Fruit fly (Drosophila melanogaster) whole organism, prepupa: Measurements from ENCODE around the gene Ugalt.

Source experiments
- CG34406 ChIP-seq: fragments of 200-800 bp; sonication (Bioruptor generic); optimal IDR thresholded peaks from 3 replicates; lab custom pipeline; 2016; ENCODE audit warnings: missing biosample characterization, missing genetic modification characterization
- CG6276 ChIP-seq: fragments of 200-800 bp; sonication (Bioruptor generic); optimal IDR thresholded peaks from 2 replicates; lab custom pipeline; 2017; ENCODE audit warnings: missing biosample characterization, mild to moderate bottlenecking, missing genetic modification characterization
- CG6808 ChIP-seq: fragments of 200-800 bp; sonication (Bioruptor generic); optimal IDR thresholded peaks from 3 replicates; lab custom pipeline; 2017; ENCODE audit warnings: missing biosample characterization, missing genetic modification characterization, mild to moderate bottlenecking, moderate library complexity, missing genetic modification reagents
- Eip78C ChIP-seq: fragments of 200-800 bp; sonication (Bioruptor generic); peaks from one replicate; lab custom pipeline; 2016; ENCODE audit warnings: missing biosample characterization, missing genetic modification characterization
- Hr38 ChIP-seq: sonication (Bioruptor generic); optimal IDR thresholded peaks from 2 replicates; lab custom pipeline; 2016; ENCODE audit warnings: missing biosample characterization, missing genetic modification characterization
- Smox ChIP-seq: fragments of 200-800 bp; sonication (Bioruptor generic); optimal IDR thresholded peaks from 3 replicates; lab custom pipeline; 2016; ENCODE audit warnings: missing biosample characterization, missing genetic modification characterization
- Sox14 ChIP-seq: fragments of 200-800 bp; sonication (Bioruptor generic); optimal IDR thresholded peaks from 3 replicates; lab custom pipeline; 2016; ENCODE audit warnings: missing biosample characterization, missing genetic modification characterization
- salr ChIP-seq, 2 experiments: fragments of 200-800 bp; sonication (Bioruptor generic); optimal IDR thresholded peaks; 3 replicates each; lab custom pipeline; 2016 to 2018; ENCODE audit warnings: missing biosample characterization in 2 of 2, missing genetic modification characterization in 2 of 2, mild to moderate bottlenecking in 1 of 2

dm6 chrX:2693786-2694185 is 9.9 kb downstream of the Ugalt start, which contains the start of gene dyw:
- TF ChIP-seq CG34406 (no peak), Eip78C (GFP tag; lab: Kevin White, UChicago) (no peak), CG6276 (GFP tag; lab: Kevin White, UChicago) (no peak), Sox14 (no peak), CG6808 (no peak), Hr38 (GFP tag; lab: Kevin White, UChicago) (no peak), Smox (no peak), salr (GFP tag; optimal IDR thresholded peaks at IDR 0.05; lab: Kevin White, UChicago) (no peak)
